Worm (Caenorhabditis elegans) whole organism, early embryonic: ENCODE measurements around the gene Y54E2A.4.

Experiments
- B0310.2 ChIP-seq: sonication (generic microtip); optimal IDR thresholded peaks from 2 replicates; lab custom pipeline; 2016; ENCODE audit warnings: mild to moderate bottlenecking, missing genetic modification characterization, missing compliant biosample characterization
- F13C5.2 ChIP-seq: sonication (generic microtip); optimal IDR thresholded peaks from 2 replicates; lab custom pipeline; 2017; ENCODE audit warnings: mild to moderate bottlenecking, missing genetic modification characterization, inconsistent platforms, missing compliant biosample characterization
- aly-1 ChIP-seq: sonication (generic microtip); optimal IDR thresholded peaks from 2 replicates; lab custom pipeline; 2016; ENCODE audit warnings: missing genetic modification characterization, missing compliant biosample characterization
- ama-1 ChIP-seq: fragments of 150-350 bp; optimal IDR thresholded peaks from 2 replicates; lab custom pipeline; 2014
- ceh-13 ChIP-seq: fragments of 200-800 bp; sonication (Bioruptor generic); optimal IDR thresholded peaks from 2 replicates; lab custom pipeline; 2018; ENCODE audit warnings: mild to moderate bottlenecking, missing genetic modification characterization, missing compliant biosample characterization
- ceh-36 ChIP-seq: sonication (generic microtip); optimal IDR thresholded peaks from 2 replicates; lab custom pipeline; 2016; ENCODE audit warnings: missing genetic modification characterization, inconsistent platforms, missing compliant biosample characterization
- ets-7 ChIP-seq: sonication (generic microtip); optimal IDR thresholded peaks from 2 replicates; lab custom pipeline; 2016; ENCODE audit warnings: missing genotype, missing genetic modification characterization, missing compliant biosample characterization
- flt-1 ChIP-seq: fragments of 200-800 bp; sonication (Bioruptor generic); IDR thresholded peaks from 2 replicates; pipeline ENCODE4 v1.3.6; 2022; ENCODE audit warnings: missing genetic modification characterization, missing compliant biosample characterization
- hmbx-1 ChIP-seq: sonication (generic microtip); optimal IDR thresholded peaks from 2 replicates; lab custom pipeline; 2016; ENCODE audit warnings: mild to moderate bottlenecking, missing genetic modification characterization, missing compliant biosample characterization
- hmg-4 ChIP-seq: fragments of 200-800 bp; sonication (Bioruptor generic); optimal IDR thresholded peaks from 2 replicates; lab custom pipeline; 2018; ENCODE audit warnings: mild to moderate bottlenecking, missing genetic modification characterization, missing compliant biosample characterization
- hnd-1 ChIP-seq: sonication (generic microtip); optimal IDR thresholded peaks from 2 replicates; lab custom pipeline; 2016; ENCODE audit warnings: missing genetic modification characterization, missing compliant biosample characterization
- pes-1 ChIP-seq: fragments of 200-800 bp; sonication (Bioruptor generic); IDR thresholded peaks from 2 replicates; pipeline ENCODE4 v1.3.6; 2022; ENCODE audit warnings: missing genetic modification reagents, missing genetic modification characterization, missing compliant biosample characterization
- scrt-1 ChIP-seq: fragments of 200-800 bp; sonication (Bioruptor generic); IDR thresholded peaks from 2 replicates; pipeline ENCODE4 v1.3.6; 2022; ENCODE audit warnings: missing genetic modification characterization, missing compliant biosample characterization
- sea-1 ChIP-seq: fragments of 200-800 bp; sonication (Bioruptor generic); conservative IDR thresholded peaks from 2 replicates; pipeline ENCODE4 v1.3.6; 2022; ENCODE audit warnings: missing genetic modification characterization, missing compliant biosample characterization
- tbx-11 ChIP-seq: fragments of 200-800 bp; sonication (Bioruptor generic); IDR thresholded peaks from 2 replicates; pipeline ENCODE4 v1.3.6; 2022; ENCODE audit warnings: missing genetic modification characterization, missing compliant biosample characterization
- tbx-37 ChIP-seq: fragments of 200-800 bp; sonication (Bioruptor generic); conservative IDR thresholded peaks from 2 replicates; pipeline ENCODE4 v1.3.6; 2022; ENCODE audit warnings: missing genetic modification reagents, missing genetic modification characterization, missing compliant biosample characterization
- tra-4 ChIP-seq: sonication (generic microtip); optimal IDR thresholded peaks from 2 replicates; lab custom pipeline; 2017; ENCODE audit warnings: missing genetic modification characterization, missing compliant biosample characterization

Y54E2A.4 gene

ce11 chrII:14772113-14772512 is 17.7 kb downstream of the Y54E2A.4 start:
- no peak for TF ChIP-seq hmg-4 (GFP tag; lab: Kevin White, UChicago)
- no peak for TF ChIP-seq scrt-1 (GFP tag; lab: Robert Waterston, UW)
- no peak for TF ChIP-seq hmbx-1 (tag; lab: Kevin White, UChicago)
- TF ChIP-seq B0310.2 = no peak
- TF ChIP-seq sea-1 (GFP tag; lab: Robert Waterston, UW) = no peak
- no peak for TF ChIP-seq tbx-37 (GFP tag; lab: Robert Waterston, UW)
- no peak for TF ChIP-seq tbx-11 (GFP tag; lab: Robert Waterston, UW)

ce11 chrII:14772956-14773788 is 18.8 kb downstream of the Y54E2A.4 start, which contains the start of gene Y54E2A.7:
TSS of gene Y54E2A.7 (minus strand) at chrII:14773006.
- TF ChIP-seq sea-1 (GFP tag; lab: Robert Waterston, UW) (no peak), scrt-1 (GFP tag; lab: Robert Waterston, UW) (no peak), tbx-11 (GFP tag; lab: Robert Waterston, UW) (no peak), pes-1 (GFP tag; lab: Robert Waterston, UW) (no peak; the same call in 1 of the 2 replicates), flt-1 (GFP tag; lab: Robert Waterston, UW) (no peak), ets-7 (tag; lab: Kevin White, UChicago) (no peak), ceh-13 (GFP tag; lab: Kevin White, UChicago) (no peak), ceh-36 (tag; lab: Kevin White, UChicago) (no peak), B0310.2 (no peak), tra-4 (tag; lab: Kevin White, UChicago) (no peak), tbx-37 (GFP tag; lab: Robert Waterston, UW) (no peak), aly-1 (tag; lab: Kevin White, UChicago) (no peak)

ce11 chrII:14778092-14778491 is 23.7 kb downstream of the Y54E2A.4 start, which contains the start of gene Y54E2A.8:
TSS of gene Y54E2A.8 (plus strand) at chrII:14778345.
- TF ChIP-seq pes-1 (GFP tag; lab: Robert Waterston, UW) (no peak), ceh-36 (tag; lab: Kevin White, UChicago) (no peak), hmg-4 (GFP tag; lab: Kevin White, UChicago) (no peak), ama-1 (lab: Kevin White, UChicago) (no peak), flt-1 (GFP tag; lab: Robert Waterston, UW) (no peak), aly-1 (tag; lab: Kevin White, UChicago) (no peak), scrt-1 (GFP tag; lab: Robert Waterston, UW) (no peak), F13C5.2 (tag; lab: Kevin White, UChicago) (no peak), hnd-1 (tag; lab: Kevin White, UChicago) (no peak), B0310.2 (no peak), tra-4 (tag; lab: Kevin White, UChicago) (no peak), ets-7 (tag; lab: Kevin White, UChicago) (no peak), tbx-37 (GFP tag; lab: Robert Waterston, UW) (no peak), hmbx-1 (tag; lab: Kevin White, UChicago) (no peak), ceh-13 (GFP tag; lab: Kevin White, UChicago) (no peak)

- TF ChIP-seq ceh-36 (tag; lab: Kevin White, UChicago) (no peak), tra-4 (tag; lab: Kevin White, UChicago) (no peak), ceh-13 (GFP tag; lab: Kevin White, UChicago) (no peak), sea-1 (GFP tag; lab: Robert Waterston, UW) (no peak), B0310.2 (no peak), ets-7 (tag; lab: Kevin White, UChicago) (no peak), tbx-11 (GFP tag; lab: Robert Waterston, UW) (no peak), ama-1 (lab: Kevin White, UChicago) (no peak), flt-1 (GFP tag; lab: Robert Waterston, UW) (no peak), F13C5.2 (tag; lab: Kevin White, UChicago) (no peak), hmbx-1 (tag; lab: Kevin White, UChicago) (no peak)
Measured at ce11 chrII:14779851-14780250, 25.4 kb downstream of the Y54E2A.4 start.

- no peak for TF ChIP-seq hmg-4 (GFP tag; lab: Kevin White, UChicago)
- no peak for TF ChIP-seq aly-1 (tag; lab: Kevin White, UChicago)
- TF ChIP-seq F13C5.2 (tag; lab: Kevin White, UChicago) = no peak
Measured at ce11 chrII:14785906-14786305, 31.5 kb downstream of the Y54E2A.4 start, which contains the start of gene Y54E2A.9. TSS of gene Y54E2A.9 (minus strand) at chrII:14786006.

- TF ChIP-seq tbx-37 (GFP tag; lab: Robert Waterston, UW) (no peak), ama-1 (lab: Kevin White, UChicago) (no peak)
Measured at ce11 chrII:14790751-14791150, 36.3 kb downstream of the Y54E2A.4 start, which contains the start of gene Y54E2A.10. TSS of gene Y54E2A.10 (plus strand) at chrII:14791051.

ce11 chrII:14792470-14792869 is 38.0 kb downstream of the Y54E2A.4 start:
- no peak for TF ChIP-seq hnd-1 (tag; lab: Kevin White, UChicago)
- TF ChIP-seq ama-1 (lab: Kevin White, UChicago) = no peak
- no peak for TF ChIP-seq ets-7 (tag; lab: Kevin White, UChicago)
- TF ChIP-seq ceh-36 (tag; lab: Kevin White, UChicago) = no peak
- no peak for TF ChIP-seq scrt-1 (GFP tag; lab: Robert Waterston, UW)
- no peak for TF ChIP-seq flt-1 (GFP tag; lab: Robert Waterston, UW)
- TF ChIP-seq tbx-11 (GFP tag; lab: Robert Waterston, UW) = no peak
- no peak for TF ChIP-seq tbx-37 (GFP tag; lab: Robert Waterston, UW)
- TF ChIP-seq sea-1 (GFP tag; lab: Robert Waterston, UW) = no peak
- TF ChIP-seq hmbx-1 (tag; lab: Kevin White, UChicago) = no peak
